Fruit fly (Drosophila melanogaster): ENCODE measurements around the gene mRpS26.
A peak's percentile ranks its signal among the peaks of the same experiment; 100 is the strongest.

mRpS26 gene

DNA sequence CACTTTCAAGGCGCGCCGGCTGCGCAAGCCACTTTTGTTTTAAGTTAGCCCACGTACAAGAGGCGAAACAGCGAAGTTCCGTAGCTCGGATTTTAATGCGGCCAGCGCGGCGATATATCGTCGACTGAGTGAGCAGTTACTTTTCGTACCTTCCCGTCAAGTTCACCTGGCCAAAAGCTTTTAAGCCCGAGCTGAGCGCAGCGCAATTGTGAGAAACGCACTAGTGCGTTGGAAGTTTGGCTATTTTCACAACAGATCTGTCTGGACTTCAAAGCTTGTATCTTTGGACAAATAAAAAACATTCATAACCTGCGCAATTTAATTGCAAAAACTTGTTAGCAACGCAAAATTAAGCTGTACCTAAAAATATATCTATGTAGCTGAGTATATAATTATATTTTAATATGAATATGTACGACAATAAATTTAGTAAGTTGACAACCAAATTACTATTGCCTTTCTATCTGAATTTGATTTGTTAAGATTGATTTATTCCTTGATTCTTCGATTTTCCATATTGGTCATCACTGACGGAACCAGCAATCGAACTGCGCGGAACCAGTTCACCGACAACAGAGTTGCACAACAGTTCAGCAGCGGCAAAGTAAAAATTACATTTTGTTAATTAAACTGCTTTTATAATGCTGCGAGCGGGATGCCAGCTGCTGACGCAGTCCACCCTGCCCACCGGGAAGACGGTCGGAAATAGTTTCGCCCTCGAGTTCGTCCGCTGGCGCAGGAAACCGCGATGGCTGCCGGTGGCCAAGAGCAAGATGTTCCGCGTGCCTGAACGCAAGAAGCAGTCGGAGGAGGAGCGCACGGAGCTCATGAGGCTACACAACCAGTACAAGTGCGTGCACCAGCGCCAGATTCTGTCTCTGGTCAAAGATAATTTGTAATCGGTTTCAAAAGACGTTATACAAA is at the start of gene mRpS26, which contains the start of gene CG13698:
mRpS26 (plus strand) TSS at position 559 of the 924 bp plus-strand sequence.
CG13698 (minus strand) TSS at position 129 of the 924 bp plus-strand sequence.
- no peak for TF ChIP-seq psq (optimal IDR thresholded peaks at IDR 0.05)
- no peak for TF ChIP-seq CG8478 (optimal IDR thresholded peaks at IDR 0.05)
- no peak for TF ChIP-seq usp (GFP tag; optimal IDR thresholded peaks at IDR 0.05)
- no peak for TF ChIP-seq Dll (optimal IDR thresholded peaks at IDR 0.05)
- TF ChIP-seq EcR (GFP tag; optimal IDR thresholded peaks at IDR 0.05), result no peak
- TF ChIP-seq pan (optimal IDR thresholded peaks at IDR 0.05), result no peak

- no peak for TF ChIP-seq Dll (optimal IDR thresholded peaks at IDR 0.05)
- no peak for TF ChIP-seq pan (optimal IDR thresholded peaks at IDR 0.05)
- no peak for TF ChIP-seq usp (GFP tag; optimal IDR thresholded peaks at IDR 0.05)
- TF ChIP-seq CG8478 (optimal IDR thresholded peaks at IDR 0.05), result no peak
- TF ChIP-seq EcR (GFP tag; optimal IDR thresholded peaks at IDR 0.05), result no peak
- no peak for TF ChIP-seq psq (optimal IDR thresholded peaks at IDR 0.05)
Measured at dm6 chr3L:18057033-18057432, 49.3 kb upstream of the mRpS26 start.

dm6 chr3L:18057752-18058518 is 48.4 kb upstream of the mRpS26 start:
- TF ChIP-seq psq (optimal IDR thresholded peaks at IDR 0.05) (no peak), EcR (GFP tag; optimal IDR thresholded peaks at IDR 0.05) (no peak)

- TF ChIP-seq Dll (optimal IDR thresholded peaks at IDR 0.05), result no peak
- no peak for TF ChIP-seq pan (optimal IDR thresholded peaks at IDR 0.05)
- TF ChIP-seq CG8478 (optimal IDR thresholded peaks at IDR 0.05), result no peak
- TF ChIP-seq EcR (GFP tag; optimal IDR thresholded peaks at IDR 0.05), result no peak
- no peak for TF ChIP-seq psq (optimal IDR thresholded peaks at IDR 0.05)
- TF ChIP-seq usp (GFP tag; optimal IDR thresholded peaks at IDR 0.05), result no peak
Measured at dm6 chr3L:18061240-18061639, 45.1 kb upstream of the mRpS26 start.

DNA sequence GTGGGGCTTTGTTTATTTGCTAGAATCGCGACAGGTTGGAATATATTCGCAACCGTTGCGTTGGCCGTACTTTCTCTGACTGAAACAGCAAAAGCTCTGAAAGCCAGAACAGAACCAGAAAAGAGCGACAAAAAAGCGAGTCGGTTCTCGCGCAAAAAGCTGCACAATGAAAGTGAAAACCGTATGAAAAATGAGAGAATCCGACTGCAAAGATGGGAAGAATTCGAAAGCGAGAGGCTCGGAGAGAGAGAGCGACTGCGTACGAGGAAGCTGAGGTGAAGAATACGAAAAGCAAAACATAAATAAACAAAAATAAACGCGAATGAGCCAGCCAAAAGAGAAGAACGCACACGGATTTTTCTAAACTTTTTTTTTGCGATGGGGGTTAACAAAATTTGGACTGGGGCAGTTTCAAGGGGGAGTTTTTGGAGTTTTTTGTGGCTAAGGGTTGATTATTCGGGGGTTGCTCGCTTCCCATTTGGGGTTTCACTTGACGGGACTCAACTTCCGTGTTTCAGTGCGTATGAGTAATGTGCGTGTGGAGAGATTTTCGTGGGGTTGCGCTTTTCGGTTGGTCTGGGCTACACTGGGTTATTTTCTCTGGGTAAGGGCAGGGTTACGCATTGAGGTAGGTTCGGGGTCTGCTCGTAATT is 44.5 kb upstream of the mRpS26 start:
- TF ChIP-seq CG8478 (optimal IDR thresholded peaks at IDR 0.05) (no peak), Dll (optimal IDR thresholded peaks at IDR 0.05) (peak; percentile 54)

dm6 chr3L:18062959-18063510 is 43.3 kb upstream of the mRpS26 start:
- TF ChIP-seq EcR (GFP tag; optimal IDR thresholded peaks at IDR 0.05) (peak in 1 of 2 experiments; percentile 63), usp (GFP tag; optimal IDR thresholded peaks at IDR 0.05) (no peak), pan (optimal IDR thresholded peaks at IDR 0.05) (no peak)

DNA sequence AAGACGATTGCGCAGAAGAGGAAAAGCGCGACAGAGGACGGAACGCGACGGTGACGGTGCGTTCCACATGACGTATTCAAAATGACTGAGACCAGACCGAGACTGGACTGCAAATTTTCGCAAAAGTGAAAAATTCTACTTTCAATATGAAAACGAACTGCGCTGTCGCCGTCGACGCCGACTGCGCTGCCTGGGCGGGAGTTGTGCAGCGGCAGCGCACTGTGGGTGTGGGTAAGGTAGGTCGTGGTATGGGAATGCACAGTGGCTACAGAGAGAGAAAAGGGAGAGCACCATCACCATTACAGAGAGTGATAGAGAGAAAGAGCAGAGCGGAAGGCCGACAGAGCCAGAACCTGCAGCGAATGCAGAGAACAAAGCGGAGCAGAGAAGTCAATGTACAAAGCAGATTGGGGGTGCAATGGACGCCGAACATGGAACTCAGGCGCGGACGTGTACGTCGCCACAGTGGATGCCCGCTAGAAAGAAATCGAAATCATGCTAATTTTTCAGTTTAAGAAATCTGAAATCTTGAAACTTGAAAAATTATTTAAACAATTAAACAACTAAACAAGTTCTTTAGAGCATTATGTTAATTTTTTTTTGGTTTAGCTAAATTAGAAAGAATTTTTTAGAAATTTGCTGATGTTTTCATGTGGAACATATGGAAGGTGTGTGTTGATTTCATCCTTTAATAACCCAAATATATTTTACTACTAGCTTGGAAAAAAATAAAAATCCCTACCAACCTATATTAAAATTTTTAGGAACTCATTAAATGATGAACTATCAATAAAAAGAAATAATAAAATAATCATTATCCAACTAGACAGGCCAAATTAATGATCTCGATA is 41.5 kb upstream of the mRpS26 start, which contains the start of gene Eip75B:
Eip75B (minus strand) TSS at position 65 of the 851 bp plus-strand sequence.
- TF ChIP-seq Dll (optimal IDR thresholded peaks at IDR 0.05) (no peak), EcR (GFP tag; optimal IDR thresholded peaks at IDR 0.05) (peak in 1 of 2 experiments; percentile 89)

DNA sequence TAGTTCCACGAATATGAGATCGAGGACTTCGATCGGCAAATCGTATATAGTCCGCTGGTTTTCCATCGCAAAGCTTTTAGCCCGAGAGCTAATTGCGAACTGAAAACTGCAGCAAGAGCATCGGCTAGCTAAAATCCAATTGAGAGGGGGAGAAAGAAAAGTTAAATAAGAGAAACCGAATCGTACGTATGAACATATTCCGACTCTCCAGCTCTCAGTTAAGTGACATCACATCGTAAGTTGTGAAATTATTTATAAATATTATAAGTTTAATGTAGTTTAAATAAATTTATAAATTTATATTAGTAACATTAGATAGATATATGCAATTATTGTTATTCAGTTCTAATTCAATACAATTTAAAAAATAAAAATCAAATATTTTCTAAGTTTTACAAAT is 36.3 kb upstream of the mRpS26 start, which contains the start of gene CG44006:
CG44006 (minus strand) TSS at position 101 of the 400 bp plus-strand sequence.
- TF ChIP-seq Dll (optimal IDR thresholded peaks at IDR 0.05) (no peak), usp (GFP tag; optimal IDR thresholded peaks at IDR 0.05) (no peak)

- TF ChIP-seq usp (GFP tag; optimal IDR thresholded peaks at IDR 0.05) (no peak), pan (optimal IDR thresholded peaks at IDR 0.05) (no peak), Dll (optimal IDR thresholded peaks at IDR 0.05) (no peak), EcR (GFP tag; optimal IDR thresholded peaks at IDR 0.05) (no peak), CG8478 (optimal IDR thresholded peaks at IDR 0.05) (no peak), psq (optimal IDR thresholded peaks at IDR 0.05) (no peak)
Measured at dm6 chr3L:18072023-18072422, 34.4 kb upstream of the mRpS26 start, which contains the start of gene CG44005. Gene CG44005, minus strand, starts transcription at chr3L:18072123.

dm6 chr3L:18073559-18074134 is 32.7 kb upstream of the mRpS26 start, which contains the start of gene CG44004:
Gene CG44004, minus strand, starts transcription at chr3L:18073863.
- TF ChIP-seq Dll (optimal IDR thresholded peaks at IDR 0.05) (no peak), pan (optimal IDR thresholded peaks at IDR 0.05) (no peak)

DNA sequence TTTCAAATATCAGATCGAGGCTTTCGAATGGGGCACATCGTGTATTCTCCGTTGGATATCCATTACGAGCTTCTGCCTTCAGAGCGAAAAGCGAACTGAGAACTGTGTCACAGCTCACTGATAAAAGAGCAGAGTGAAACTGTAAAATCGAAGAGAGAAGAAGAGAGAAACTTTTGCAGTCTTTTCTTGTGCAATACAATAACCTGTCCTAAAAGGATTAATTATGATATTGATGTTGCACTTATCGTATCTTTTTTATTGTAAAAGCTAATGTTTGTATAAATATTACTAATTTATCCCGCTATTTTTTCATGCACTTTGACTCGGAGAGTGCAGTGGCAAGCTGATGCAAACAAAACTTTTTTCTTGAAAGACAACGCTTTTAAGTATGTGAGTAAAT is 31.4 kb upstream of the mRpS26 start:
- peak in 1 of 2 experiments; percentile 59 for TF ChIP-seq EcR (GFP tag; optimal IDR thresholded peaks at IDR 0.05)
- TF ChIP-seq usp (GFP tag; optimal IDR thresholded peaks at IDR 0.05), result no peak

All from whole organism.